Worm (Caenorhabditis elegans) whole organism, midembryonic: Measurements from ENCODE around the gene F52B11.2.

Experiments used
- T22C8.4 ChIP-seq: fragments of 200-800 bp; sonication (Bioruptor generic); IDR thresholded peaks from 2 replicates; pipeline ENCODE4 v1.3.6; 2022; ENCODE audit warnings: missing genetic modification characterization, missing compliant biosample characterization
- cog-1 ChIP-seq: sonication (generic microtip); optimal IDR thresholded peaks from 2 replicates; lab custom pipeline; 2016; ENCODE audit warnings: missing genetic modification characterization, missing compliant biosample characterization
- flt-1 ChIP-seq: fragments of 200-800 bp; sonication (Bioruptor generic); IDR thresholded peaks from 2 replicates; pipeline ENCODE4 v1.3.6; 2022; ENCODE audit warnings: missing genetic modification characterization, missing compliant biosample characterization
- klf-2 ChIP-seq: fragments of 200-800 bp; sonication (Bioruptor generic); conservative IDR thresholded peaks from 2 replicates; pipeline ENCODE4 v1.3.6; 2022; ENCODE audit warnings: missing genetic modification reagents, missing genetic modification characterization, missing compliant biosample characterization
- med-1 ChIP-seq: sonication (generic microtip); optimal IDR thresholded peaks from 2 replicates; lab custom pipeline; 2017; ENCODE audit warnings: missing genetic modification characterization, mild to moderate bottlenecking, missing compliant biosample characterization, antibody characterized with exemption, missing genetic modification reagents; ENCODE audit not compliant: insufficient read depth
- ref-1 ChIP-seq: fragments of 200-800 bp; sonication (Bioruptor generic); conservative IDR thresholded peaks from 2 replicates; pipeline ENCODE4 v1.3.6; 2022; ENCODE audit warnings: missing genetic modification reagents, missing genetic modification characterization, missing compliant biosample characterization
- tab-1 ChIP-seq: fragments of 200-800 bp; sonication (Bioruptor generic); IDR thresholded peaks from 2 replicates; pipeline ENCODE4 v1.3.6; 2022; ENCODE audit warnings: missing genetic modification characterization, missing compliant biosample characterization
- ztf-23 ChIP-seq: fragments of 200-800 bp; sonication (Bioruptor generic); IDR thresholded peaks from 2 replicates; pipeline ENCODE4 v1.3.6; 2022; ENCODE audit warnings: missing genetic modification reagents, missing genetic modification characterization, missing compliant biosample characterization
- ztf-29 ChIP-seq: fragments of 200-800 bp; sonication (Bioruptor generic); IDR thresholded peaks from 2 replicates; pipeline ENCODE4 v1.3.6; 2022; ENCODE audit warnings: missing genetic modification reagents, missing genetic modification characterization, missing compliant biosample characterization

F52B11.2 gene

DNA sequence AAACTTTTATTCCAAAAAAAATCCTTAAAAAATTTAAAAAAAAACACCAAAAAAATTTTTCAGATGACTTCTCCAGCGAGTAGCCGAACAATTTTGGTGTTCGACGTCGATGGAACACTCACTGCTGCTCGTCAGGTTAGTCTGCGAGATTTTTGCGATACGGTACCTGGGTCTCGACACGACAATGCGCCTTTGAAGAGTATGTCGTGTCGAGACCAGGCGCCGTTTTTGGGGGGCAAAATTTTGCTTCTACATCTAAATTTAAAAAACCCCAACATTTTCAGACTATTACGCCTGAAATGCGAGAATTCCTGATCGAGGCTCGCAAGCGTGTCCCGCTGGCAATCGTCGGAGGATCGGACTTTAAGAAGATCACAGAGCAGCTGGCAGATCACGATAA, at the start of gene F52B11.2:
Gene F52B11.2 (plus strand): TSS at position 64 of the 400 bp plus-strand sequence.
- no peak for TF ChIP-seq flt-1 (GFP tag; lab: Robert Waterston, UW)
- TF ChIP-seq ztf-23 (GFP tag; lab: Robert Waterston, UW) = no peak
- no peak for TF ChIP-seq T22C8.4 (GFP tag; lab: Robert Waterston, UW)
- TF ChIP-seq klf-2 = no peak
- TF ChIP-seq tab-1 (GFP tag; lab: Robert Waterston, UW) = no peak
- no peak for TF ChIP-seq med-1
- no peak for TF ChIP-seq cog-1 (tag; lab: Kevin White, UChicago)
- TF ChIP-seq ref-1 (GFP tag; lab: Robert Waterston, UW) = no peak
- no peak for TF ChIP-seq ztf-29 (GFP tag; lab: Robert Waterston, UW)

DNA sequence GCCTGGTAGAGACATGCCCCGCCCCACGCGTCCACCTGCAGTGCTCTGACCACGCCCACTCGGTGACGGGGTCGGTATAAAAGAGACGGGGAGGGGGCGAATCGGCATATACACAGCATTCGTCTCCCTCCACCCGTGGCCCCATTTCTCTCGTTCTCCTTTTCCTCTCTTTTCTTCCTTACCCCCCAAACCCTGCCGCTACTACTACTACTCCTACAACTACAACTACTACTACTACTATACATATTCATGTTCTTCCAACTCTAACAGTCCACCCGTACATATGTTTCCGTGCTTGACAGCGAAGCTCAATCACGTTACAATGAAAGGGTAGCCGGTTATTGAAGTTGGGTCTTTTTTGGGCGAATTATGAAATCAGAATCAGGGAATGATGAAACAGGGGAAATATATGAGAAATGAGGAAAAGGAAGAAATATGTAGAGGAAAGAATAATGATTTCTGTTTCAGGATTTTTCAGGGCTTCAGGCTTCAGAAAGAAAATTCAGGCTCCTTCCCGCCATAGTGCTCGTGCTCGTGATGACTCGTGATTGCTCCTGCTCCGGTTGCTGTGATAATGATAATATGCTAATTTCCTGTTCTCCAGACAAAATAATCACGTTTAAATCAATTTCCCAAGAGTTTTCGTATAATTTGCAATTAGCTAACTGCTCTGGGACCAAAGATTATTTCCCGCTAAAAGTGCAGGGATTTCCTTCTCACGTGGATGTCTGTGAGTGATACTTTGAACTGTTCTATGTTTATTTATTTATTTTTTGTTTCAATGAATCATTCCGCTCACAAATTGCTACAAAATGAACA, 49.4 kb upstream of the F52B11.2 start:
- TF ChIP-seq med-1 (peak; percentile 75), cog-1 (tag; lab: Kevin White, UChicago) (peak; percentile 99), ztf-29 (GFP tag; lab: Robert Waterston, UW) (peak; percentile 93), ref-1 (GFP tag; lab: Robert Waterston, UW) (peak; percentile 85), flt-1 (GFP tag; lab: Robert Waterston, UW) (peak; percentile 99), T22C8.4 (GFP tag; lab: Robert Waterston, UW) (peak; percentile 88), klf-2 (peak; percentile 91), ztf-23 (GFP tag; lab: Robert Waterston, UW) (peak; percentile 94), tab-1 (GFP tag; lab: Robert Waterston, UW) (peak; percentile 92)

DNA sequence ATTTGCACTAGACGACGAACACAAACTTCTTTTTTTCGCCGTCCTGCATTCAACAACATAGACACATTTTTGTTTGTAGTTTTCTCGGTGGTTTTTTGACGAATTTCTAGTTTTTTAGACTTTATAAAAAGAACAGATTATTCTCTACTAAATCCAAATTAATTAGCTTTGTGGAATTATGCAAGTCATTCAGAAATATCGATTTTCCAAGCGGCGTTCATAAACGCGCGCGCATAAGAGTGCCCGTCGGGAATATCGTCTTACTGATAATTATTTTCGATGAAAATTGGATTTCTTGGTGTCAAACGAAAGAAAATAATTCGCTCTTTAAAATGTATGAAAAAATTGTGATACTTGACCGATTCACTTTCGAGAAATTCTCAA, 48.8 kb upstream of the F52B11.2 start:
- peak; percentile 71; the same call in 1 of the 2 replicates for TF ChIP-seq T22C8.4 (GFP tag; lab: Robert Waterston, UW)
- TF ChIP-seq cog-1 (tag; lab: Kevin White, UChicago) = no peak

DNA sequence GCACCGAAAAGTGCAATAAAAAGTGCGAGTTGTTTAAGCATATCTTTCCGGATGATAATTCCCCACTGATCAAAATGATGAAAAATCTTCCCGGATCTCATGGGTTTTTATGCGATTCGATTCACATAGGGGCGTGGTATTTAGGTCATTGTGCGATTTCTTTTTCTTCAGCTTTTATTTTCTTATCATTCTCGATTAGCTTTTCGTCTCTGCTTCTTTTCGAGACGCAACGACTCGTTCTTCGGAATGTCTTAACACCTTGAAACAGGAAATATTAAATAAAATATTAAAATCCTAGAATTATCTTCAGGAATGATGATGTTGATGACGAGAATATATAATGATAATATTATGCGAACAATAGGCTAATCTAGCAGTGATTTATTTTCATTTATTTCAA, 39.7 kb upstream of the F52B11.2 start, which contains the start of gene Y37A1B.7:
Gene Y37A1B.7 (minus strand): TSS at position 101 of the 400 bp plus-strand sequence.
- TF ChIP-seq klf-2 = no peak
- TF ChIP-seq med-1 = no peak

DNA sequence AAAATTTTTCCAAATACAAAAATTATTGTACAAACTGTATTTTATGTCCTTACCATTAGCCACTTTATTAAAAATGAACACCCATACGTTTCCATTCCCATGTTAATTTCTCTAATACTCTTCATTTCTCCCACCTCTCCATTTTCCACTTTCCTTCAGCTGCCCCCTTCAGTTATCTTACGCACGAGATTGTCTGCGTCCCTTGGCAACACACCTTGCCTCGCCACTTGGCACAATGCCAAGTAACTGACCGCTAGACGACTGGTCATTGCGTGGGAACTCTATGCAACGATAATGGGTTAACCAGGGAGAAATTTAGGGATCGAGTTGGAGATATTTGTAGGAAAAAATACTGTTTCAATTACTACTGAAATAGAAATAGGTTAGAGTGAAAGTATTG, 36.6 kb upstream of the F52B11.2 start:
- TF ChIP-seq flt-1 (GFP tag; lab: Robert Waterston, UW) (0 out of 2 replicates have a peak, but pooled peaks have one; percentile 46), ref-1 (GFP tag; lab: Robert Waterston, UW) (no peak), ztf-23 (GFP tag; lab: Robert Waterston, UW) (no peak)

DNA sequence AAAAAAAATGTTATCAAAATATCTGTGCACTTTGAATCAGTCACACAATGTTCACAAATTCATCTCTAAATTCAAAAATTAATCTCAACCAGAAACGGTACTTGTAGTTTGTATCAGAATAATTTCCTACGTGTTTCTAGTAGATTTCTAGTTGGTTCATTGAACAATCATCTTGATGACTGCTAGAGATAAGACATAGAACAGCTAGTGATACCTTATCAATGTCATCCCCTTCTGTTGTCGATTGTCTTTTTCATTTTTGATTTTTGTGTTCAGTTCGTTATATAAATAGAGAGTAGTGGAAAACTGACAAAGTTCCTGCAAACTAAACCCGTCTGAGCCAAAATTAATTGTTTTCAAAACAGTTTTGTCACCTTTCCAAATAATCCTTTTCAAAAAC, 32.9 kb upstream of the F52B11.2 start:
- TF ChIP-seq ztf-23 (GFP tag; lab: Robert Waterston, UW) (no peak), klf-2 (no peak)

DNA sequence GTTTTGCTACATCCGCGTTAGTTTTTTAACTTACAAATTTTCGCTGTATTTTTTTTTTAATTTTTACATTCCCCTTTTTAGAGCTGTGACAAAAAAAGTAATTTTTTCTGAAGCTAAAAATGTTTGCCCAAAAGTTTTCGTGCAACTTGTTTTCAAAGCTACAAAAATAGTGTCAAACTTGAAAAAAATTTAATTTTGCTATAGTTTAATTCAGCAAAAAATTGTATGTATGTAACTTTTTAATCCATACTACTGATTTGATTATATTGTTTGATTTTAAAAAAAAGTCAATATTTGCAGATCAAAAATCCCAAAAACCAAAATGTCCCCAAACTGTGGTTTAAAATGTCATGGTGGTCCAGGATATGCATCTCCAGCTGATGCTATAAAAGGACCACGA, 32.5 kb upstream of the F52B11.2 start, which contains the start of gene semo-1:
Gene semo-1 (plus strand): TSS at position 301 of the 400 bp plus-strand sequence.
- no peak for TF ChIP-seq ztf-29 (GFP tag; lab: Robert Waterston, UW)
- TF ChIP-seq flt-1 (GFP tag; lab: Robert Waterston, UW) = no peak
- TF ChIP-seq tab-1 (GFP tag; lab: Robert Waterston, UW) = no peak
- TF ChIP-seq med-1 = no peak
- TF ChIP-seq ref-1 (GFP tag; lab: Robert Waterston, UW) = no peak
- TF ChIP-seq klf-2 = no peak
- no peak for TF ChIP-seq ztf-23 (GFP tag; lab: Robert Waterston, UW)
- no peak for TF ChIP-seq T22C8.4 (GFP tag; lab: Robert Waterston, UW)
- no peak for TF ChIP-seq cog-1 (tag; lab: Kevin White, UChicago)

DNA sequence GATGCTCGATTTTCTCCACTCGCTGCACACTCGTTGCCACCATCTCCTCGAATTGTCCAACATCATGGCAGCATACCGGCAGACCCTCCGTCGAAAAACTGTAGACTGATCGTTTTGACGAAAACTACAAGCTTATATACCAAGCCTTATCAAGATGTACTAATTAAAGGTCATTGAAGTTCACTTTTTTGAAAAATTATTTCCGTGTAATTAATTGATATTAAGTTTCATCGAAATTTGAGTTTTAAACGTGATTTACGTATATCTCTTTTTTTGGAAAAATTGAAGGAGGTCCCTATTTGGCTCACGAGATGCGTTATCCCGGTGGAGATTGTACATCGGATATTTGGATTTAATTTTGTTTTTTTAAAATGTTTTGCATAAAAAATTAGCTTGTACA, 22.8 kb upstream of the F52B11.2 start, which contains the start of gene Y37A1B.4:
Gene Y37A1B.4 (minus strand): TSS at position 101 of the 400 bp plus-strand sequence.
- no peak for TF ChIP-seq cog-1 (tag; lab: Kevin White, UChicago)
- TF ChIP-seq flt-1 (GFP tag; lab: Robert Waterston, UW) = no peak
- no peak for TF ChIP-seq T22C8.4 (GFP tag; lab: Robert Waterston, UW)
- no peak for TF ChIP-seq ztf-29 (GFP tag; lab: Robert Waterston, UW)
- TF ChIP-seq ref-1 (GFP tag; lab: Robert Waterston, UW) = no peak
- TF ChIP-seq tab-1 (GFP tag; lab: Robert Waterston, UW) = no peak

DNA sequence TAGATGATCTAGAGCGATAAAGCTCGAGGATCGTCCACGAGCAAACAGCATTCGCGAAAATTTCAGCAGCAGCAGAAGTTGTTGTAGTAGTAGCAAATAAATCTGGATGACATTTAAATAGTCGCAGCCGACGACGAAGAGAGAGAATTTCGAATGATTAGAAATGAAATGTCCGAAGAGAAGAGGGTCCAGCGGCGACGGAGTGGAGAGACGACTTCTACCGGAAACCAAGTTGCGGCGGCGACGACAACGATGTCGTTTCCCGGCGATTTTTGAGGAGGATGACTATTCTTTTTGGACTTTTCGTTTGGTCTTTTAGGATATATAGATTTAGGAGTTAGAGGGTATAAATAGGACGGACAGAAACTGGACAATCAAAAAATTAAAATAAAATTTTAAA, 17.0 kb upstream of the F52B11.2 start:
- TF ChIP-seq ztf-29 (GFP tag; lab: Robert Waterston, UW) (no peak), med-1 (no peak), tab-1 (GFP tag; lab: Robert Waterston, UW) (no peak), ztf-23 (GFP tag; lab: Robert Waterston, UW) (no peak), cog-1 (tag; lab: Kevin White, UChicago) (no peak), ref-1 (GFP tag; lab: Robert Waterston, UW) (no peak)

DNA sequence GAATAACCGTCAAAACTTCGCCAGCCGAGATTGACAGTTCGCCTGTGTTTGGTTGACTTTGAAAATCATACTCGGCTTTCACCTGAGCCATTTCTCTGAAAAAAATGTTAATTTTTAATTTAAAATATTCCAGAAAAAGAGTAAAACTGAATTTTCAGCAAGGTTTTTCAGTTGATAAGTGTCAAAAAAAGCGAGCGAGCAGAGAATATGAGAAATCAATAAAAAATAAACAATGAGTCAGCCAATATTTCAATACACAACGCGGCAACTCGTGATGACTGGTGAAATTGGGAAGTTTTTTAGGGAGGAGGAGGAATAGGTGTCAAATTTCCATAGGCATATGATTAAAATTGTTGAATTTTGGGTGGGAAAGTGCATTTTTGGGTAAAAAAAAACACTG, 13.6 kb upstream of the F52B11.2 start, which contains the start of gene lst-4:
Gene lst-4 (minus strand): TSS at position 101 of the 400 bp plus-strand sequence.
- no peak for TF ChIP-seq klf-2
- TF ChIP-seq cog-1 (tag; lab: Kevin White, UChicago) = no peak
- TF ChIP-seq flt-1 (GFP tag; lab: Robert Waterston, UW) = no peak
- TF ChIP-seq tab-1 (GFP tag; lab: Robert Waterston, UW) = no peak
- TF ChIP-seq med-1 = no peak
- no peak for TF ChIP-seq ztf-23 (GFP tag; lab: Robert Waterston, UW)
- TF ChIP-seq ref-1 (GFP tag; lab: Robert Waterston, UW) = no peak
- TF ChIP-seq ztf-29 (GFP tag; lab: Robert Waterston, UW) = no peak
- no peak for TF ChIP-seq T22C8.4 (GFP tag; lab: Robert Waterston, UW)
